Worm (Caenorhabditis elegans) whole organism, L2 larva: Measurements from ENCODE around the gene srz-64.

Source experiments
- blmp-1 ChIP-seq: sonication (generic microtip); optimal IDR thresholded peaks from 2 replicates; lab custom pipeline; 2017; ENCODE audit warnings: missing genetic modification characterization, mild to moderate bottlenecking, missing compliant biosample characterization, antibody characterized with exemption, moderate library complexity; ENCODE audit not compliant: insufficient read depth
- lin-39 ChIP-seq: fragments of 150-350 bp; optimal IDR thresholded peaks from 2 replicates; lab custom pipeline; 2014; ENCODE audit warnings: missing biosample characterization, missing genetic modification reagents, missing genetic modification characterization
- unc-62 ChIP-seq: fragments of 150-350 bp; optimal IDR thresholded peaks from 2 replicates; lab custom pipeline; 2014; ENCODE audit warnings: missing biosample characterization, missing genetic modification reagents, missing genetic modification characterization

DNA sequence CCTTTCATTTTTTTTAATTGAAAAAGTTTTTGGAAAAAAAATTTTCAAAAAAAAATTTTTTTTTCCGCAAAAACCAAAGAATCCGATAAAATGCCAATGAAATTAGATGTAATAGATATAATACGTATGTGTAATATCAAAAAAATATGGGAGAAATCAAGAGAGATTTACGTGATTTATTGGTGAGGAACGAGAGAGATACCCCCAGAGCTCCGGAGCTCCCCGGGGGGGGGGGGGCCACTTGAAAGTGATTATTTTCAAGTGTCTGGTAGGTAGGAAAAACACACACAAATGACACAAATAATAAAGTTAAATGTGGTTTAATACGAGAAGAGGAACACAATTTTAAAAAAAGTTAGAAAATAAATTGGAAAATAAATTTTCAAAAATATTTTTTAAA is 16.3 kb downstream of the srz-64 start, which contains the start of gene Y57G7A.11:
- TF ChIP-seq unc-62 (GFP tag; lab: Kevin White, UChicago) (no peak), lin-39 (no peak), blmp-1 (tag; lab: Kevin White, UChicago) (no peak)
